Fruit fly (Drosophila melanogaster) whole organism, embryonic: ENCODE data around the gene CG43060.
"Not testable (repeated sequence)": the region's sequence is repeated elsewhere in the genome, so short reads cannot be mapped to it uniquely, and the experiment has no call there.

ENCODE experiments used
- Atf6 ChIP-seq: fragments of 200-800 bp; sonication (Bioruptor generic); IDR thresholded peaks from 2 replicates; pipeline ENCODE4 v1.3.6; 2022; ENCODE audit warnings: missing biosample characterization, missing genetic modification characterization
- B-H2 ChIP-seq: fragments of 200-800 bp; sonication (Bioruptor generic); optimal IDR thresholded peaks from 2 replicates; lab custom pipeline; 2018; ENCODE audit warnings: missing biosample characterization, mild to moderate bottlenecking, missing genetic modification characterization
- CG10431 ChIP-seq: fragments of 200-800 bp; sonication (Bioruptor generic); optimal IDR thresholded peaks from 3 replicates; lab custom pipeline; 2018; ENCODE audit warnings: missing biosample characterization, mild to moderate bottlenecking, missing genetic modification characterization
- CG10543 ChIP-seq: fragments of 200-800 bp; sonication (Bioruptor generic); optimal IDR thresholded peaks from 3 replicates; lab custom pipeline; 2017; ENCODE audit warnings: missing biosample characterization, mild to moderate bottlenecking, missing genetic modification characterization, moderate library complexity
- CG10654 ChIP-seq: fragments of 200-800 bp; sonication (Bioruptor generic); optimal IDR thresholded peaks from 2 replicates; lab custom pipeline; 2016; ENCODE audit warnings: missing biosample characterization, missing genetic modification characterization
- CG11504 ChIP-seq: fragments of 200-800 bp; sonication (Bioruptor generic); optimal IDR thresholded peaks from 3 replicates; lab custom pipeline; 2019; ENCODE audit warnings: missing biosample characterization, mild to moderate bottlenecking, missing genetic modification characterization, moderate library complexity
- CG12299 ChIP-seq: fragments of 200-800 bp; sonication (Bioruptor generic); optimal IDR thresholded peaks from 2 replicates; lab custom pipeline; 2018; ENCODE audit warnings: missing biosample characterization, mild to moderate bottlenecking, missing genetic modification characterization
- CG12659 ChIP-seq: fragments of 200-800 bp; sonication (Bioruptor generic); optimal IDR thresholded peaks from 3 replicates; lab custom pipeline; 2017; ENCODE audit warnings: mild to moderate bottlenecking, missing biosample characterization, missing genetic modification reagents, missing genetic modification characterization
- CG15479 ChIP-seq: fragments of 200-800 bp; sonication (Bioruptor generic); optimal IDR thresholded peaks from 3 replicates; lab custom pipeline; 2019; ENCODE audit warnings: missing biosample characterization, mild to moderate bottlenecking, missing genetic modification characterization, moderate library complexity
- CG15601 ChIP-seq: fragments of 200-800 bp; sonication (Bioruptor generic); optimal IDR thresholded peaks from 3 replicates; lab custom pipeline; 2019; ENCODE audit warnings: missing biosample characterization, mild to moderate bottlenecking, missing genetic modification characterization, moderate library complexity
- CG1603 ChIP-seq: fragments of 200-800 bp; sonication (Bioruptor generic); optimal IDR thresholded peaks from 2 replicates; lab custom pipeline; 2019; ENCODE audit warnings: missing biosample characterization, mild to moderate bottlenecking, missing genetic modification characterization, moderate library complexity
- CG17802 ChIP-seq: fragments of 200-800 bp; sonication (Bioruptor generic); optimal IDR thresholded peaks from 2 replicates; lab custom pipeline; 2018; ENCODE audit warnings: missing biosample characterization, mild to moderate bottlenecking, missing genetic modification characterization, moderate library complexity
- CG18599 ChIP-seq: fragments of 200-800 bp; sonication (Bioruptor generic); optimal IDR thresholded peaks from 3 replicates; lab custom pipeline; 2017; ENCODE audit warnings: missing biosample characterization, missing genetic modification characterization, mild to moderate bottlenecking, moderate library complexity, missing genetic modification reagents
- CG2678 ChIP-seq: fragments of 200-800 bp; sonication (Bioruptor generic); optimal IDR thresholded peaks from 3 replicates; lab custom pipeline; 2019; ENCODE audit warnings: missing biosample characterization, mild to moderate bottlenecking, missing genetic modification characterization, moderate library complexity
- CG3281 ChIP-seq: fragments of 200-800 bp; sonication (Bioruptor generic); optimal IDR thresholded peaks from 3 replicates; lab custom pipeline; 2017; ENCODE audit warnings: missing biosample characterization, mild to moderate bottlenecking, missing genetic modification characterization
- CG4854 ChIP-seq: fragments of 200-800 bp; sonication (Bioruptor generic); optimal IDR thresholded peaks from 2 replicates; lab custom pipeline; 2016; ENCODE audit warnings: missing biosample characterization, missing genetic modification characterization, inconsistent platforms
- CG7839 ChIP-seq: fragments of 200-800 bp; sonication (Bioruptor generic); optimal IDR thresholded peaks from 3 replicates; lab custom pipeline; 2018; ENCODE audit warnings: missing biosample characterization, mild to moderate bottlenecking, missing genetic modification characterization, moderate library complexity
- CG9437 ChIP-seq: fragments of 200-800 bp; sonication (Bioruptor generic); optimal IDR thresholded peaks from 2 replicates; lab custom pipeline; 2018; ENCODE audit warnings: missing biosample characterization, mild to moderate bottlenecking, missing genetic modification characterization
- CG9876 ChIP-seq: fragments of 200-800 bp; sonication (Bioruptor generic); optimal IDR thresholded peaks from 2 replicates; lab custom pipeline; 2016; ENCODE audit warnings: missing biosample characterization, missing genetic modification characterization
- CrebB ChIP-seq: fragments of 200-800 bp; sonication (Bioruptor generic); optimal IDR thresholded peaks from 3 replicates; lab custom pipeline; 2018; ENCODE audit warnings: missing biosample characterization, mild to moderate bottlenecking, missing genetic modification characterization
- Deaf1 ChIP-seq: fragments of 200-800 bp; optimal IDR thresholded peaks from 3 replicates; lab custom pipeline; 2019; ENCODE audit warnings: missing biosample characterization, mild to moderate bottlenecking, missing genetic modification characterization, moderate library complexity
- Ets65A ChIP-seq: fragments of 200-800 bp; sonication (Bioruptor generic); peaks from one replicate; lab custom pipeline; 2016; ENCODE audit warnings: missing biosample characterization, missing genetic modification characterization
- Fer1 ChIP-seq: fragments of 200-800 bp; sonication (Bioruptor generic); optimal IDR thresholded peaks from 2 replicates; lab custom pipeline; 2017; ENCODE audit warnings: missing biosample characterization, mild to moderate bottlenecking, missing genetic modification characterization
- H2.0 ChIP-seq: fragments of 200-800 bp; sonication (Bioruptor generic); IDR thresholded peaks from 2 replicates; pipeline ENCODE4 v1.3.6; 2022; ENCODE audit warnings: missing biosample characterization, missing genetic modification characterization
- HHEX ChIP-seq: fragments of 200-800 bp; sonication (Bioruptor generic); optimal IDR thresholded peaks from 3 replicates; lab custom pipeline; 2017; ENCODE audit warnings: missing biosample characterization, mild to moderate bottlenecking, missing genetic modification characterization, missing genetic modification reagents
- HLHmδ ChIP-seq: fragments of 200-800 bp; sonication (Bioruptor generic); optimal IDR thresholded peaks from 2 replicates; lab custom pipeline; 2018; ENCODE audit warnings: missing biosample characterization, mild to moderate bottlenecking, missing genetic modification characterization, moderate library complexity
- Kr ChIP-seq: fragments of 200-800 bp; sonication (Bioruptor generic); optimal IDR thresholded peaks from 2 replicates; lab custom pipeline; 2017; ENCODE audit warnings: missing biosample characterization, mild to moderate bottlenecking, missing genetic modification characterization
- Lhr ChIP-seq: fragments of 200-800 bp; sonication (Bioruptor generic); optimal IDR thresholded peaks from 3 replicates; lab custom pipeline; 2017; ENCODE audit warnings: mild to moderate bottlenecking, missing biosample characterization, missing genetic modification reagents, missing genetic modification characterization
- Myb ChIP-seq: fragments of 200-800 bp; sonication (Bioruptor generic); optimal IDR thresholded peaks from 2 replicates; lab custom pipeline; 2016; ENCODE audit warnings: missing biosample characterization, missing genetic modification characterization
- Side ChIP-seq: fragments of 200-800 bp; sonication (Bioruptor generic); optimal IDR thresholded peaks from 2 replicates; lab custom pipeline; 2016; ENCODE audit warnings: missing biosample characterization, missing genetic modification characterization
- Sin3A ChIP-seq: fragments of >200 bp; optimal IDR thresholded peaks from 2 replicates; lab custom pipeline; 2018
- Trl ChIP-seq, 3 experiments: fragments of >200 bp in 2 of 3; fragments of 200-800 bp in 1 of 3; sonication (Bioruptor generic) in 1 of 3; optimal IDR thresholded peaks; 2 replicates in 1 of 3; 3 replicates in 2 of 3; lab custom pipeline; 2016 to 2017; ENCODE audit warnings: missing biosample characterization in 1 of 3, missing genetic modification characterization in 1 of 3
- Xbp1 ChIP-seq: fragments of 200-800 bp; sonication (Bioruptor generic); optimal IDR thresholded peaks from 3 replicates; lab custom pipeline; 2016; ENCODE audit warnings: missing biosample characterization, mild to moderate bottlenecking, missing genetic modification characterization
- cg ChIP-seq: fragments of 200-800 bp; sonication (Bioruptor generic); optimal IDR thresholded peaks from 3 replicates; lab custom pipeline; 2019; ENCODE audit warnings: missing biosample characterization, mild to moderate bottlenecking, missing genetic modification characterization, moderate library complexity
- chif ChIP-seq, 2 experiments: fragments of 200-800 bp; sonication (Bioruptor generic); optimal IDR thresholded peaks; 3 replicates each; lab custom pipeline; 2016; ENCODE audit warnings: missing biosample characterization in 2 of 2, missing genetic modification characterization in 2 of 2
- danr ChIP-seq: fragments of 200-800 bp; sonication (Bioruptor generic); IDR thresholded peaks from 2 replicates; pipeline ENCODE4 v1.3.6; 2022; ENCODE audit warnings: missing biosample characterization, missing genetic modification characterization
- dati ChIP-seq: fragments of 200-800 bp; sonication (Bioruptor generic); IDR thresholded peaks from 2 replicates; pipeline ENCODE4 v1.3.6; 2022; ENCODE audit warnings: missing biosample characterization, missing genetic modification characterization
- dpn ChIP-seq, 2 experiments: fragments of 200-800 bp; sonication (Bioruptor generic); optimal IDR thresholded peaks; 3 replicates each; lab custom pipeline; 2016; ENCODE audit warnings: missing biosample characterization in 2 of 2, missing genetic modification characterization in 2 of 2
- ftz-f1 ChIP-seq: fragments of 200-800 bp; sonication (Bioruptor generic); optimal IDR thresholded peaks from 2 replicates; lab custom pipeline; 2016; ENCODE audit warnings: missing biosample characterization, missing genetic modification characterization
- grn ChIP-seq: fragments of 200-800 bp; sonication (Bioruptor generic); optimal IDR thresholded peaks from 3 replicates; lab custom pipeline; 2017; ENCODE audit warnings: missing biosample characterization, missing genetic modification characterization
- nmo ChIP-seq: fragments of 200-800 bp; sonication (Bioruptor generic); optimal IDR thresholded peaks from 2 replicates; lab custom pipeline; 2018; ENCODE audit warnings: missing biosample characterization, mild to moderate bottlenecking, missing genetic modification characterization, moderate library complexity
- odd ChIP-seq: fragments of 200-800 bp; sonication (Bioruptor generic); optimal IDR thresholded peaks from 2 replicates; lab custom pipeline; 2017; ENCODE audit warnings: missing biosample characterization, mild to moderate bottlenecking, missing genetic modification characterization
- pzg ChIP-seq: fragments of 200-800 bp; sonication (Bioruptor generic); optimal IDR thresholded peaks from 3 replicates; lab custom pipeline; 2018; ENCODE audit warnings: missing biosample characterization, mild to moderate bottlenecking, missing genetic modification characterization, moderate library complexity
- rib ChIP-seq: fragments of 200-800 bp; sonication (Bioruptor generic); IDR thresholded peaks from 2 replicates; pipeline ENCODE4 v1.3.6; 2022; ENCODE audit warnings: missing biosample characterization, missing genetic modification characterization
- run ChIP-seq: fragments of 200-800 bp; sonication (Bioruptor generic); optimal IDR thresholded peaks from 3 replicates; lab custom pipeline; 2018; ENCODE audit warnings: missing biosample characterization, mild to moderate bottlenecking, missing genetic modification characterization
- salm ChIP-seq: fragments of 200-800 bp; sonication (Bioruptor generic); optimal IDR thresholded peaks from 2 replicates; lab custom pipeline; 2018; ENCODE audit warnings: missing biosample characterization, mild to moderate bottlenecking, missing genetic modification characterization
- sd ChIP-seq: fragments of 200-800 bp; sonication (Bioruptor generic); optimal IDR thresholded peaks from 3 replicates; lab custom pipeline; 2018; ENCODE audit warnings: missing biosample characterization, mild to moderate bottlenecking, missing genetic modification characterization, moderate library complexity
- sens ChIP-seq: fragments of 200-800 bp; sonication (Bioruptor generic); peaks from one replicate; lab custom pipeline; 2016; ENCODE audit warnings: missing biosample characterization, missing genetic modification characterization

Gene CG43060

dm6 chr3R:8093824-8094223 lies 52.8 kb downstream of the CG43060 start, which contains the start of gene CG7900:
TSS of gene CG7900 (plus strand) at chr3R:8094124.
- TF ChIP-seq cg: peak; percentile 8
- peak; percentile 78 for TF ChIP-seq grn (GFP tag; lab: Kevin White, UChicago)
- TF ChIP-seq Trl (optimal IDR thresholded peaks at IDR 0.05; lab: Kevin White, UChicago): peak in 1 of 2 experiments; percentile 2
- not testable (repeated sequence) for TF ChIP-seq Trl (GFP tag; optimal IDR thresholded peaks at IDR 0.05; lab: Kevin White, UChicago)
- TF ChIP-seq Deaf1 (tag; lab: Kevin White, UChicago): peak; percentile 3

dm6 chr3R:8105088-8105542 lies 64.1 kb downstream of the CG43060 start, which contains the start of gene puc:
TSS of gene puc (plus strand) at chr3R:8105332.
- peak; percentile 48 for TF ChIP-seq CG3281 (GFP tag; lab: Kevin White, UChicago)
- no peak for TF ChIP-seq Kr
- no peak for TF ChIP-seq CG17802
- TF ChIP-seq Ets65A: peak; percentile 33
- no peak for TF ChIP-seq rib (GFP tag; lab: Robert Waterston, UW)
- TF ChIP-seq CG11504 (tag; lab: Kevin White, UChicago): peak; percentile 26
- peak; percentile 24 for TF ChIP-seq HHEX (GFP tag; lab: Kevin White, UChicago)
- peak; percentile 58 for TF ChIP-seq CrebB (tag; lab: Kevin White, UChicago)
- TF ChIP-seq run (tag; lab: Kevin White, UChicago): no peak
- TF ChIP-seq CG9876 (GFP tag; lab: Kevin White, UChicago): no peak
- TF ChIP-seq CG15601: no peak
- TF ChIP-seq dpn (GFP tag; optimal IDR thresholded peaks at IDR 0.05; lab: Kevin White, UChicago): peak; percentile 38 to 56
- peak; percentile 6 for TF ChIP-seq CG10431 (GFP tag; lab: Kevin White, UChicago)
- peak; percentile 88 for TF ChIP-seq grn (GFP tag; lab: Kevin White, UChicago)
- TF ChIP-seq Sin3A (lab: Kevin White, UChicago): no peak
- TF ChIP-seq CG4854 (GFP tag; lab: Kevin White, UChicago): peak; percentile 20
- peak; percentile 22 for TF ChIP-seq odd (GFP tag; lab: Kevin White, UChicago)
- TF ChIP-seq salm (tag; lab: Kevin White, UChicago): peak; percentile 2
- no peak for TF ChIP-seq Atf6
- no peak for TF ChIP-seq H2.0 (GFP tag; lab: Robert Waterston, UW)
- peak; percentile 32 for TF ChIP-seq sd (tag; lab: Kevin White, UChicago)
- TF ChIP-seq Side (GFP tag; lab: Kevin White, UChicago): peak; percentile 49
- TF ChIP-seq sens: peak; percentile 79
- peak; percentile 52 for TF ChIP-seq Fer1 (GFP tag; lab: Kevin White, UChicago)
- TF ChIP-seq CG1603 (tag; lab: Kevin White, UChicago): peak; percentile 57
- TF ChIP-seq Lhr: peak; percentile 73
- TF ChIP-seq CG10543: peak; percentile 69
- TF ChIP-seq CG10654 (GFP tag; lab: Kevin White, UChicago): no peak
- peak; percentile 41 for TF ChIP-seq CG2678
- peak in 1 of 2 experiments; percentile 4 for TF ChIP-seq chif (GFP tag; optimal IDR thresholded peaks at IDR 0.05; lab: Kevin White, UChicago)
- peak; percentile 67 for TF ChIP-seq CG12659
- peak; percentile 68 for TF ChIP-seq HLHmδ
- TF ChIP-seq Myb (GFP tag; lab: Kevin White, UChicago): peak; percentile 77
- TF ChIP-seq CG12299: peak; percentile 33
- TF ChIP-seq nmo (GFP tag; lab: Kevin White, UChicago): peak; percentile 27
- no peak for TF ChIP-seq dati (GFP tag; lab: Robert Waterston, UW)
- peak; percentile 39 for TF ChIP-seq B-H2 (GFP tag; lab: Kevin White, UChicago)
- peak; percentile 18 for TF ChIP-seq CG7839
- TF ChIP-seq CG18599 (GFP tag; lab: Kevin White, UChicago): peak; percentile 37
- TF ChIP-seq pzg (GFP tag; lab: Kevin White, UChicago): peak; percentile 71
- no peak for TF ChIP-seq danr
- TF ChIP-seq Xbp1 (GFP tag; lab: Kevin White, UChicago): peak; percentile 32
- TF ChIP-seq ftz-f1: no peak
- peak; percentile 8 for TF ChIP-seq CG9437 (GFP tag; lab: Kevin White, UChicago)
- peak; percentile 91 for TF ChIP-seq CG15479 (GFP tag; lab: Kevin White, UChicago)
